Worm (Caenorhabditis elegans) whole organism, mixed stage, embryonic: Measurements from ENCODE around the gene xbx-5.

Experiments
- M03D4.4 ChIP-seq: sonication (generic microtip); optimal IDR thresholded peaks from 2 replicates; lab custom pipeline; 2017; ENCODE audit warnings: mild to moderate bottlenecking, missing genetic modification characterization, missing compliant biosample characterization
- bed-3 ChIP-seq: fragments of 200-800 bp; sonication (Bioruptor generic); optimal IDR thresholded peaks from 3 replicates; lab custom pipeline; 2018; ENCODE audit warnings: mild to moderate bottlenecking, missing genetic modification characterization, moderate library complexity, missing compliant biosample characterization
- blmp-1 ChIP-seq: fragments of 150-350 bp; optimal IDR thresholded peaks from 2 replicates; lab custom pipeline; 2014; ENCODE audit warnings: missing biosample characterization, missing genetic modification characterization
- ceh-39 ChIP-seq: fragments of 150-350 bp; optimal IDR thresholded peaks from 2 replicates; lab custom pipeline; 2014; ENCODE audit warnings: missing biosample characterization, missing genetic modification characterization
- ceh-43 ChIP-seq: fragments of 200-800 bp; sonication (Bioruptor generic); optimal IDR thresholded peaks from 2 replicates; lab custom pipeline; 2018; ENCODE audit warnings: mild to moderate bottlenecking, missing genetic modification characterization, moderate library complexity, missing compliant biosample characterization
- ceh-83 ChIP-seq: fragments of 200-800 bp; sonication (Bioruptor generic); optimal IDR thresholded peaks from 2 replicates; lab custom pipeline; 2018; ENCODE audit warnings: mild to moderate bottlenecking, missing genetic modification characterization, missing compliant biosample characterization
- ces-1 ChIP-seq: fragments of 150-350 bp; optimal IDR thresholded peaks from 2 replicates; lab custom pipeline; 2014; ENCODE audit warnings: missing biosample characterization, missing genetic modification reagents, missing genetic modification characterization
- cnd-1 ChIP-seq: fragments of 200-800 bp; sonication (Bioruptor generic); optimal IDR thresholded peaks from 2 replicates; lab custom pipeline; 2018; ENCODE audit warnings: mild to moderate bottlenecking, missing genetic modification characterization, missing compliant biosample characterization
- drap-1 ChIP-seq: fragments of 200-800 bp; sonication (Bioruptor generic); optimal IDR thresholded peaks from 3 replicates; lab custom pipeline; 2018; ENCODE audit warnings: mild to moderate bottlenecking, missing genetic modification characterization, missing compliant biosample characterization
- elt-1 ChIP-seq: sonication (generic microtip); optimal IDR thresholded peaks from 2 replicates; lab custom pipeline; 2017; ENCODE audit warnings: missing genetic modification characterization, mild to moderate bottlenecking, missing compliant biosample characterization, antibody characterized with exemption, moderate library complexity, borderline replicate concordance; ENCODE audit not compliant: insufficient read depth
- elt-3 ChIP-seq: fragments of 150-350 bp; optimal IDR thresholded peaks from 2 replicates; lab custom pipeline; 2014; ENCODE audit warnings: missing biosample characterization, missing genetic modification characterization
- ham-2 ChIP-seq: fragments of 200-800 bp; sonication (Bioruptor generic); optimal IDR thresholded peaks from 2 replicates; lab custom pipeline; 2018; ENCODE audit warnings: mild to moderate bottlenecking, missing genetic modification characterization, missing compliant biosample characterization
- hlh-1 ChIP-seq: fragments of 150-350 bp; optimal IDR thresholded peaks from 2 replicates; lab custom pipeline; 2014; ENCODE audit warnings: missing biosample characterization, missing genetic modification reagents, missing genetic modification characterization
- lin-13 ChIP-seq: fragments of 150-350 bp; optimal IDR thresholded peaks from 2 replicates; lab custom pipeline; 2014; ENCODE audit warnings: missing biosample characterization, missing genetic modification characterization
- lin-32 ChIP-seq: fragments of 200-800 bp; sonication (Bioruptor generic); optimal IDR thresholded peaks from 2 replicates; lab custom pipeline; 2018; ENCODE audit warnings: mild to moderate bottlenecking, missing genetic modification characterization, missing compliant biosample characterization
- lsy-2 ChIP-seq: fragments of 150-350 bp; optimal IDR thresholded peaks from 2 replicates; lab custom pipeline; 2014; ENCODE audit warnings: missing biosample characterization, missing genetic modification characterization
- mab-5 ChIP-seq: fragments of 150-350 bp; optimal IDR thresholded peaks from 2 replicates; lab custom pipeline; 2014; ENCODE audit warnings: missing biosample characterization, missing genetic modification characterization
- mep-1 ChIP-seq: fragments of 150-350 bp; optimal IDR thresholded peaks from 2 replicates; lab custom pipeline; 2017; ENCODE audit warnings: missing biosample characterization, missing genetic modification reagents, missing genetic modification characterization, inconsistent platforms
- mls-2 ChIP-seq: sonication (generic microtip); optimal IDR thresholded peaks from 2 replicates; lab custom pipeline; 2016; ENCODE audit warnings: mild to moderate bottlenecking, missing genetic modification characterization, moderate library complexity, missing compliant biosample characterization
- nhr-12 ChIP-seq: fragments of 150-350 bp; optimal IDR thresholded peaks from 2 replicates; lab custom pipeline; 2014; ENCODE audit warnings: missing biosample characterization, missing genetic modification characterization
- nhr-2 ChIP-seq: fragments of 150-350 bp; optimal IDR thresholded peaks from 2 replicates; lab custom pipeline; 2014; ENCODE audit warnings: missing biosample characterization, missing genetic modification characterization
- nhr-237 ChIP-seq: fragments of 150-350 bp; optimal IDR thresholded peaks from 2 replicates; lab custom pipeline; 2014; ENCODE audit warnings: missing biosample characterization, missing genetic modification characterization
- nhr-28 ChIP-seq: fragments of 150-350 bp; optimal IDR thresholded peaks from 2 replicates; lab custom pipeline; 2014; ENCODE audit warnings: missing biosample characterization, missing genetic modification characterization
- nhr-76 ChIP-seq: sonication (generic microtip); optimal IDR thresholded peaks from 2 replicates; lab custom pipeline; 2017; ENCODE audit warnings: missing biosample characterization, missing genetic modification characterization
- pha-4 ChIP-seq: fragments of 150-350 bp; optimal IDR thresholded peaks from 2 replicates; lab custom pipeline; 2018; ENCODE audit warnings: missing biosample characterization, missing genetic modification reagents, missing genetic modification characterization
- snpc-4 ChIP-seq: fragments of 150-350 bp; optimal IDR thresholded peaks from 2 replicates; lab custom pipeline; 2014; ENCODE audit warnings: missing biosample characterization, missing genetic modification characterization
- sptf-1 ChIP-seq: sonication (generic microtip); optimal IDR thresholded peaks from 2 replicates; lab custom pipeline; 2017; ENCODE audit warnings: mild to moderate bottlenecking, missing genetic modification characterization, moderate library complexity, missing compliant biosample characterization
- tbx-8 ChIP-seq: fragments of 200-800 bp; sonication (Bioruptor generic); optimal IDR thresholded peaks from 2 replicates; lab custom pipeline; 2018; ENCODE audit warnings: mild to moderate bottlenecking, missing genetic modification characterization, moderate library complexity, missing compliant biosample characterization
- unc-120 ChIP-seq: sonication (generic microtip); optimal IDR thresholded peaks from 2 replicates; lab custom pipeline; 2017; ENCODE audit warnings: missing genetic modification characterization, missing compliant biosample characterization; ENCODE audit not compliant: poor library complexity, severe bottlenecking
- unc-62 ChIP-seq: fragments of 150-350 bp; optimal IDR thresholded peaks from 2 replicates; lab custom pipeline; 2014; ENCODE audit warnings: missing biosample characterization, missing genetic modification reagents, missing genetic modification characterization
- zip-8 ChIP-seq: fragments of 150-350 bp; optimal IDR thresholded peaks from 2 replicates; lab custom pipeline; 2014; ENCODE audit warnings: missing biosample characterization, missing genetic modification characterization
- ztf-11 ChIP-seq: fragments of 150-350 bp; optimal IDR thresholded peaks from 2 replicates; lab custom pipeline; 2014; ENCODE audit warnings: missing biosample characterization, missing genetic modification characterization

The xbx-5 gene

DNA sequence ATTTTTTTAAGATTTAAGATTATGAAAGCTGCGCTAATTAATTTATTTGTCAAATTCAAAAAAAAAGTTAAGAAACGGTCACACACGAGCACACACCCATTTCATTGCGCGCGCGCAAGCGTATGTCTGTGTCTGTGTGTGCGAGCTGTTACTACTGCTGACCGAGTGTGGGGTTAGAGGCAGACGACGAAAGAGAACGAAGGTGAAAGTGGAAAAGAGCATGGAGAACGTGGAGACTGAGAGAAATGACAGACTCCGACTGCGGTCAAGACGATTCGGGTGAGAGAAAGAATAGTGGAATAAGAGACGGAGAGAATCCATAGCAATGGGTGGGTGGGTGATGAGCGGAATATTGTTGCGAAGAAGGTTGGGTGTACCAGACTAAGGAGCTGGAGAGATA, 15.9 kb upstream of the xbx-5 start:
- TF ChIP-seq snpc-4: no peak
- peak; percentile 64 for TF ChIP-seq ham-2 (GFP tag; lab: Kevin White, UChicago)
- TF ChIP-seq sptf-1: peak; percentile 67
- peak; percentile 11 for TF ChIP-seq M03D4.4 (tag; lab: Kevin White, UChicago)
- no peak for TF ChIP-seq elt-3 (tag; lab: Kevin White, UChicago)
- TF ChIP-seq nhr-2 (tag; lab: Kevin White, UChicago): peak; percentile 80
- TF ChIP-seq hlh-1 (tag; lab: Kevin White, UChicago): peak; percentile 45
- TF ChIP-seq pha-4 (tag; lab: Kevin White, UChicago): peak; percentile 81
- TF ChIP-seq lsy-2 (tag; lab: Kevin White, UChicago): peak; percentile 15
- TF ChIP-seq elt-1 (tag; lab: Kevin White, UChicago): no peak
- peak; percentile 9 for TF ChIP-seq nhr-237
- peak; percentile 42 for TF ChIP-seq ces-1 (GFP tag; lab: Kevin White, UChicago)
- TF ChIP-seq mls-2 (tag; lab: Kevin White, UChicago): peak; percentile 46
- peak; percentile 90 for TF ChIP-seq blmp-1 (tag; lab: Kevin White, UChicago)
- peak; percentile 30 for TF ChIP-seq lin-32 (GFP tag; lab: Kevin White, UChicago)
- peak; percentile 53 for TF ChIP-seq mep-1
- peak; percentile 63 for TF ChIP-seq lin-13
- peak; percentile 35 for TF ChIP-seq ceh-39 (tag; lab: Kevin White, UChicago)
- TF ChIP-seq cnd-1: peak; percentile 69
- TF ChIP-seq ceh-83 (GFP tag; lab: Kevin White, UChicago): no peak
- peak; percentile 43 for TF ChIP-seq drap-1 (GFP tag; lab: Kevin White, UChicago)
- no peak for TF ChIP-seq mab-5 (tag; lab: Kevin White, UChicago)
- peak; percentile 84 for TF ChIP-seq unc-120
- TF ChIP-seq unc-62 (GFP tag; lab: Kevin White, UChicago): peak; percentile 74

DNA sequence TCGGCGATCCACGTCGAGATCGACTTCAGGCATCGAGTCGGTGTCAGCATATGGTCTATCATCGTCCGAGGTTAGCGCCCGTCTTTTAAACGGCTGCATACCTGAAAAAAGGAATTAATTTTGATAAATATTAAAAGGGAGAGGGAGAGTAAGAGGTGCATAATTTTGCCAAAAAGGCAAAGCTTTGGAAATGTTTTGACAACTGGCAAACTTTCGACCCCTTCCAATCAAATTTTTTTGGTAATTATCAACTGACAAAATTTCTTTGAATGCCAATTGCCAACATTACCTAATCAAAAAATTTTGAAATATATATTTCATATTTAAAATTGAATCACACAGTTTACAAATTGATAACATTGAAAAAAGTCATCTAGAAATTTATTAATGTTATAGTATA, 15.3 kb upstream of the xbx-5 start, which contains the start of gene dpy-27:
TSS of gene dpy-27 (minus strand) at position 101 of the 400 bp plus-strand sequence.
- TF ChIP-seq lsy-2 (tag; lab: Kevin White, UChicago): no peak
- no peak for TF ChIP-seq snpc-4
- no peak for TF ChIP-seq blmp-1 (tag; lab: Kevin White, UChicago)
- TF ChIP-seq M03D4.4 (tag; lab: Kevin White, UChicago): no peak
- no peak for TF ChIP-seq pha-4 (tag; lab: Kevin White, UChicago)
- TF ChIP-seq mls-2 (tag; lab: Kevin White, UChicago): no peak
- no peak for TF ChIP-seq zip-8 (tag; lab: Kevin White, UChicago)
- no peak for TF ChIP-seq unc-62 (GFP tag; lab: Kevin White, UChicago)
- TF ChIP-seq hlh-1 (tag; lab: Kevin White, UChicago): no peak
- no peak for TF ChIP-seq bed-3 (GFP tag; lab: Kevin White, UChicago)
- TF ChIP-seq nhr-76: no peak
- TF ChIP-seq mab-5 (tag; lab: Kevin White, UChicago): no peak
- TF ChIP-seq ceh-43 (GFP tag; lab: Kevin White, UChicago): no peak
- TF ChIP-seq mep-1: no peak
- TF ChIP-seq elt-1 (tag; lab: Kevin White, UChicago): no peak
- no peak for TF ChIP-seq tbx-8 (GFP tag; lab: Kevin White, UChicago)
- TF ChIP-seq ham-2 (GFP tag; lab: Kevin White, UChicago): no peak
- no peak for TF ChIP-seq nhr-28 (tag; lab: Kevin White, UChicago)
- TF ChIP-seq, all 35 proteins: peak for 0

ce11 chrIII:3814421-3814820, 10.1 kb upstream of the xbx-5 start:
- no peak for TF ChIP-seq blmp-1 (tag; lab: Kevin White, UChicago)
- no peak for TF ChIP-seq nhr-28 (tag; lab: Kevin White, UChicago)
- TF ChIP-seq nhr-76: no peak
- no peak for TF ChIP-seq ceh-43 (GFP tag; lab: Kevin White, UChicago)
- no peak for TF ChIP-seq zip-8 (tag; lab: Kevin White, UChicago)
- no peak for TF ChIP-seq nhr-2 (tag; lab: Kevin White, UChicago)
- TF ChIP-seq ces-1 (GFP tag; lab: Kevin White, UChicago): no peak
- no peak for TF ChIP-seq ztf-11 (tag; lab: Kevin White, UChicago)
- no peak for TF ChIP-seq drap-1 (GFP tag; lab: Kevin White, UChicago)
- TF ChIP-seq M03D4.4 (tag; lab: Kevin White, UChicago): no peak
- TF ChIP-seq tbx-8 (GFP tag; lab: Kevin White, UChicago): no peak
- no peak for TF ChIP-seq elt-1 (tag; lab: Kevin White, UChicago)
- no peak for TF ChIP-seq snpc-4
- no peak for TF ChIP-seq nhr-12
- TF ChIP-seq mls-2 (tag; lab: Kevin White, UChicago): no peak
- TF ChIP-seq cnd-1: no peak
- no peak for TF ChIP-seq lin-32 (GFP tag; lab: Kevin White, UChicago)
